Worm (Caenorhabditis elegans) whole organism, L4 larva: ENCODE data around the gene F26F2.11.

ENCODE experiments used
- F10B5.3 ChIP-seq: sonication (generic microtip); optimal IDR thresholded peaks from 2 replicates; lab custom pipeline; 2016; ENCODE audit warnings: mild to moderate bottlenecking, missing genetic modification characterization, missing compliant biosample characterization
- F44E2.7 ChIP-seq: fragments of 200-800 bp; sonication (Bioruptor generic); IDR thresholded peaks from 2 replicates; pipeline ENCODE4 v2.1.2; 2022; ENCODE audit warnings: missing genetic modification characterization, missing compliant biosample characterization
- R02D3.7 ChIP-seq: fragments of 150-350 bp; sonication (generic microtip); optimal IDR thresholded peaks from 3 replicates; lab custom pipeline; 2014; ENCODE audit warnings: missing biosample characterization, missing genetic modification characterization
- T26A8.4 ChIP-seq: fragments of 200-800 bp; sonication (Bioruptor generic); IDR thresholded peaks from 2 replicates; pipeline ENCODE4 v1.3.6; 2022; ENCODE audit warnings: missing genetic modification characterization, missing compliant biosample characterization
- Y105C5A.15 ChIP-seq: fragments of 200-800 bp; sonication (Bioruptor generic); IDR thresholded peaks from 2 replicates; pipeline ENCODE4 v1.3.6; 2022; ENCODE audit warnings: missing genetic modification characterization, missing compliant biosample characterization
- Y48G9A.11 ChIP-seq: fragments of 200-800 bp; sonication (Bioruptor generic); IDR thresholded peaks from 2 replicates; pipeline ENCODE4 v1.3.6; 2022; ENCODE audit warnings: missing genetic modification reagents, missing genetic modification characterization, missing compliant biosample characterization
- Y5F2A.4 ChIP-seq: fragments of 200-800 bp; sonication (Bioruptor generic); optimal IDR thresholded peaks from 2 replicates; lab custom pipeline; 2018; ENCODE audit warnings: mild to moderate bottlenecking, missing genetic modification characterization, missing compliant biosample characterization
- ZK337.2 ChIP-seq: fragments of 200-800 bp; sonication (Bioruptor generic); IDR thresholded peaks from 2 replicates; pipeline ENCODE4 v1.3.6; 2022; ENCODE audit warnings: missing genetic modification reagents, missing genetic modification characterization, missing compliant biosample characterization
- aha-1 ChIP-seq: fragments of 150-350 bp; peaks from one replicate; lab custom pipeline; 2014; ENCODE audit warnings: missing biosample characterization, missing genetic modification characterization
- ama-1 ChIP-seq: fragments of 150-350 bp; optimal IDR thresholded peaks from 2 replicates; lab custom pipeline; 2014; ENCODE audit warnings: inconsistent platforms, mixed read lengths
- ceh-20 ChIP-seq: fragments of 200-800 bp; sonication (Bioruptor generic); IDR thresholded peaks from 2 replicates; pipeline ENCODE4 v1.3.6; 2022; ENCODE audit warnings: missing genetic modification reagents, missing genetic modification characterization, missing compliant biosample characterization
- ceh-32 ChIP-seq: sonication (generic microtip); optimal IDR thresholded peaks from 2 replicates; lab custom pipeline; 2016; ENCODE audit warnings: mild to moderate bottlenecking, missing genetic modification characterization, missing compliant biosample characterization; ENCODE audit not compliant: poor library complexity
- ceh-82 ChIP-seq: sonication (generic microtip); optimal IDR thresholded peaks from 2 replicates; lab custom pipeline; 2017; ENCODE audit warnings: missing biosample characterization, missing genetic modification characterization
- daf-12 ChIP-seq: fragments of 150-350 bp; optimal IDR thresholded peaks from 2 replicates; lab custom pipeline; 2014; ENCODE audit warnings: missing biosample characterization, missing genetic modification reagents, missing genetic modification characterization
- daf-8 ChIP-seq: fragments of 200-800 bp; sonication (Bioruptor generic); IDR thresholded peaks from 2 replicates; pipeline ENCODE4 v1.3.6; 2022; ENCODE audit warnings: missing genetic modification characterization, missing compliant biosample characterization
- dpl-1 ChIP-seq: fragments of 150-350 bp; optimal IDR thresholded peaks from 2 replicates; lab custom pipeline; 2014; ENCODE audit warnings: missing biosample characterization, missing genetic modification reagents, missing genetic modification characterization
- egl-27 ChIP-seq: sonication (generic microtip); optimal IDR thresholded peaks from 3 replicates; lab custom pipeline; 2017; ENCODE audit warnings: missing biosample characterization, missing genetic modification reagents, missing genetic modification characterization
- egl-43 ChIP-seq: fragments of 200-800 bp; sonication (Bioruptor generic); IDR thresholded peaks from 2 replicates; pipeline ENCODE4 v1.3.6; 2022; ENCODE audit warnings: missing genetic modification reagents, missing genetic modification characterization, missing compliant biosample characterization
- gei-8 ChIP-seq: fragments of 200-800 bp; sonication (Bioruptor generic); optimal IDR thresholded peaks from 2 replicates; lab custom pipeline; 2018; ENCODE audit warnings: mild to moderate bottlenecking, missing genetic modification characterization, missing compliant biosample characterization
- hlh-11 ChIP-seq: fragments of 200-800 bp; sonication (Bioruptor generic); optimal IDR thresholded peaks from 2 replicates; lab custom pipeline; 2018; ENCODE audit warnings: mild to moderate bottlenecking, missing genetic modification characterization, missing compliant biosample characterization
- hlh-30 ChIP-seq: sonication (generic microtip); optimal IDR thresholded peaks from 2 replicates; lab custom pipeline; 2017; ENCODE audit warnings: antibody characterized with exemption, mild to moderate bottlenecking, missing genetic modification characterization, missing compliant biosample characterization; ENCODE audit not compliant: insufficient read depth
- lin-13 ChIP-seq: fragments of 150-350 bp; optimal IDR thresholded peaks from 2 replicates; lab custom pipeline; 2014; ENCODE audit warnings: missing biosample characterization, missing genetic modification reagents, missing genetic modification characterization
- madf-5 ChIP-seq, 2 experiments: fragments of 200-800 bp; sonication (Bioruptor generic); IDR thresholded peaks; 2 replicates each; pipeline ENCODE4 v1.3.6; 2022; ENCODE audit warnings: missing compliant biosample characterization in 2 of 2, missing genetic modification characterization in 2 of 2
- mep-1 ChIP-seq: fragments of 150-350 bp; sonication (generic microtip); optimal IDR thresholded peaks from 3 replicates; lab custom pipeline; 2014; ENCODE audit warnings: missing biosample characterization, missing genetic modification characterization
- mxl-2 ChIP-seq: fragments of 200-800 bp; sonication (Bioruptor generic); conservative IDR thresholded peaks from 2 replicates; pipeline ENCODE4 v1.3.6; 2022; ENCODE audit warnings: missing genetic modification reagents, missing genetic modification characterization, missing compliant biosample characterization
- nhr-10 ChIP-seq: fragments of 150-350 bp; optimal IDR thresholded peaks from 2 replicates; lab custom pipeline; 2014; ENCODE audit warnings: missing biosample characterization, missing genetic modification characterization
- nhr-42 ChIP-seq: fragments of 200-800 bp; sonication (Bioruptor generic); IDR thresholded peaks from 2 replicates; pipeline ENCODE4 v1.3.6; 2022; ENCODE audit warnings: missing genetic modification characterization, missing compliant biosample characterization
- nhr-48 ChIP-seq: sonication (generic microtip); optimal IDR thresholded peaks from 2 replicates; lab custom pipeline; 2016; ENCODE audit warnings: mild to moderate bottlenecking, missing genetic modification characterization, missing compliant biosample characterization
- nhr-6 ChIP-seq: fragments of 150-350 bp; optimal IDR thresholded peaks from 2 replicates; lab custom pipeline; 2014; ENCODE audit warnings: missing biosample characterization, missing genetic modification characterization
- sdz-12 ChIP-seq: fragments of 200-800 bp; sonication (Bioruptor generic); optimal IDR thresholded peaks from 2 replicates; lab custom pipeline; 2018; ENCODE audit warnings: mild to moderate bottlenecking, missing genetic modification characterization, missing compliant biosample characterization
- set-16 ChIP-seq: fragments of 200-800 bp; sonication (Bioruptor generic); IDR thresholded peaks from 2 replicates; pipeline ENCODE4 v1.3.6; 2022; ENCODE audit warnings: missing genetic modification reagents, missing genetic modification characterization, missing compliant biosample characterization
- tra-1 ChIP-seq: fragments of 200-800 bp; sonication (Bioruptor generic); IDR thresholded peaks from 2 replicates; pipeline ENCODE4 v1.3.6; 2022; ENCODE audit warnings: missing genetic modification reagents, missing genetic modification characterization, missing compliant biosample characterization
- unc-130 ChIP-seq: sonication (generic microtip); optimal IDR thresholded peaks from 2 replicates; lab custom pipeline; 2016; ENCODE audit warnings: missing genetic modification reagents, missing genetic modification characterization, missing compliant biosample characterization
- unc-62 ChIP-seq, 3 experiments: fragments of 150-350 bp in 1 of 3; sonication (generic microtip); optimal IDR thresholded peaks in 2 of 3; peaks in 1 of 3; 1 replicate in 1 of 3; 2 replicates in 2 of 3; lab custom pipeline; 2014 to 2017; ENCODE audit warnings: missing biosample characterization in 3 of 3, missing genetic modification characterization in 3 of 3, missing genetic modification reagents in 3 of 3, missing genotype in 1 of 3
- zfp-3 ChIP-seq: fragments of 200-800 bp; sonication (Bioruptor generic); conservative IDR thresholded peaks from 2 replicates; pipeline ENCODE4 v1.3.6; 2022; ENCODE audit warnings: missing genetic modification reagents, missing genetic modification characterization, missing compliant biosample characterization

F26F2.11 gene

DNA sequence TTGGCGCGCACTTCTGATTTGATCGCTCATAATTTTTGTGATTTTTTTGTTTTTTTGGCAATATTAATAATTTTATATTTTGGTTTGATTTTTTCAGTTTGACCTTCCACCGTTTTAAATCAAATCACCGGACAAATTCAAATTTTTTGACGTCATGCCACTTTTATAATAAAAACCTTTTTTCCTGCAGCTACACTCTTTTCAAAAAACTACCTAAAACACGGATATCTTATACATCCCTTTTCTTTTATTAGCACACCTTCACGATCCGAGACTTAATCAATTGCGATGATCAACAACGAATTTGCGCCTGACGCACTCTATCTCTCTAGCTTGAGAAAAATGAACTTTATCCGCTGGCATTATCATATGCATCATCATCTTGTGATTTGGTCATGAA is 13.9 kb upstream of the F26F2.11 start, which contains the start of gene grd-2:
Gene grd-2 (plus strand): TSS at position 301 of the 400 bp plus-strand sequence.
- TF ChIP-seq daf-12 (tag; lab: Kevin White, UChicago) (no peak), unc-62 (GFP tag; optimal IDR thresholded peaks at IDR 0.05 in 1 of 2; lab: Kevin White, UChicago) (peak in 1 of 2 experiments; percentile 81), unc-62 (tag; optimal IDR thresholded peaks at IDR 0.05; lab: Kevin White, UChicago) (no peak), F10B5.3 (no peak)

DNA sequence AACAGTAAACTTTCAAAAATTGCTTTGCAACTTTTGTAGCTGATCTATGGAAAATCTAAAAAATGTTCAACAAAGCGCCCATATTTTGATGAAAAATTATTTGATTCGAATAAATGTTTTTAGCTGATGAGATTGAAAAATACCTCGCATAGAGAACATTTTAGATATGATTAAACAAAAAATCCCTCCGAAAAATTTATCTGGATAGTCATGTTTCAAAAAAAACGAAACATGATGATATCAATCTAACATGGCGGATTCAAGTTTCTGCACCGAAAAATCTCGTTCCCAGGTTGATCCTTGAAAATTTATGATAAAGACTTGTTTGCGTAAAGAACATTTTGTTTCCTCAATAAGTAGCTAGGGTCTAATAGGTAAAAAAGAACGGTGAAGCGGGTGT is 13.1 kb upstream of the F26F2.11 start, which contains the start of gene ttr-12:
Gene ttr-12 (minus strand): TSS at position 101 of the 400 bp plus-strand sequence.
- TF ChIP-seq hlh-11 (tag; lab: Kevin White, UChicago) (no peak), gei-8 (GFP tag; lab: Kevin White, UChicago) (no peak), hlh-30 (no peak), Y48G9A.11 (GFP tag; lab: Robert Waterston, UW) (no peak), nhr-48 (tag; lab: Kevin White, UChicago) (peak; percentile 65), tra-1 (no peak)

DNA sequence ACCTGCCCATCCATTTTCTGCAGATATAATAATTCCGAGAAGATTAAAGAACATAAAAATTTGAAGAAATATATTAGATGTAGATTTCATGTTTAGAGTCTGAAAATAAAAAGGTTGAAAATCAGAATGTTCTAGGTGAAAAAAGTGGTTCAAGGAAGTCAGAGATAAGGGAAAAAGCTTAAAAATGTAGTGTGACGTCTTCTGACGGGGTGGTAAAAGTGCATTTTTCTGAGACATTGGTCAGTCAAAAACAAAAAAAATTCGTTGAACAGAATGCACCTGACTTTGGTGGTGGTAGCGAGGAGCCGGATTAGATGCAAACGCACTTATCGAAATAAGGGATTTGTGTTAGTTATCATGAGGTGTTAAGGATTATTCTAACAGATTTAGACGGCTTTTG is 11.1 kb upstream of the F26F2.11 start, which contains the start of gene F46B3.23:
Gene F46B3.23 (minus strand): TSS at position 101 of the 400 bp plus-strand sequence.
- TF ChIP-seq unc-130 (GFP tag; lab: Kevin White, UChicago) (no peak), ceh-32 (tag; lab: Kevin White, UChicago) (no peak), F10B5.3 (no peak), aha-1 (tag; lab: Kevin White, UChicago) (no peak), zfp-3 (GFP tag; lab: Robert Waterston, UW) (no peak), ceh-82 (tag; lab: Kevin White, UChicago) (no peak), ama-1 (lab: Kevin White, UChicago) (no peak), madf-5 (GFP tag; IDR thresholded peaks at IDR 0.05; lab: Robert Waterston, UW) (no peak), sdz-12 (GFP tag; lab: Kevin White, UChicago) (no peak)

DNA sequence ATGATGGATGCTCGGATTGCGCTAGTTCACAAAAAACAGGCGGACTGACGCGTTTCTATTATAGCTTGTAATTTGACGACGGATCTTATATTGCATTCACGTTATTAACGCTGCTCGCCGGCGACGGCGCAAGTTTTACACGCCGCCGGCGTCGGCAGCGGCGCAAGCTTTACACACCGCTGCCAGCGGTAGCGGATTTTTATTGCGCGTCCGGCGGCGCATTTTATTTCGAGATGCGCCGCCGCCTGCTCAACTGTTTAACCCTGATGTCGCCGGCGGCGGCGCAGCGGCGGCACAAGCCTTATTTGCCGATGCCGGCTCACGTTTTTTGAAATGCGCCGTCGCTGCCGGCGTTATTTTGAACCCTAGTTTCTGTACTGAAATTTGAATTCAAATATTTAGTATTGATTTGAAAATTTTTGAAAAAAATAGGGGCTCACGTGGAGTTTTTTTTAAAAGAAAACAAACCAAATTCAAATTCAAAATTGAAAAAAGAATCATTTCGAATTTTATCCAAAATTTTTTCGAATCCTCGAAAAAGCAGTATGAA is 9.1 kb upstream of the F26F2.11 start, which contains the start of gene ttr-57:
Gene ttr-57 (plus strand): TSS at position 500 of the 550 bp plus-strand sequence.
- TF ChIP-seq Y105C5A.15 (GFP tag; lab: Robert Waterston, UW) (no peak), ceh-20 (GFP tag; lab: Robert Waterston, UW) (no peak), F44E2.7 (GFP tag; lab: Robert Waterston, UW) (0 out of 2 replicates have a peak, but pooled peaks have one; percentile 69), egl-43 (GFP tag; lab: Robert Waterston, UW) (0 out of 2 replicates have a peak, but pooled peaks have one; percentile 36), dpl-1 (GFP tag; lab: Kevin White, UChicago) (no peak), Y5F2A.4 (GFP tag; lab: Kevin White, UChicago) (no peak), nhr-10 (no peak), sdz-12 (GFP tag; lab: Kevin White, UChicago) (no peak), T26A8.4 (no peak), tra-1 (no peak), lin-13 (GFP tag; lab: Kevin White, UChicago) (no peak), nhr-6 (tag; lab: Kevin White, UChicago) (no peak), unc-130 (GFP tag; lab: Kevin White, UChicago) (no peak), R02D3.7 (no peak), egl-27 (tag; lab: Kevin White, UChicago) (no peak), set-16 (GFP tag; lab: Robert Waterston, UW) (peak; percentile 86), daf-8 (GFP tag; lab: Robert Waterston, UW) (no peak), mxl-2 (no peak), nhr-42 (GFP tag; lab: Robert Waterston, UW) (0 out of 2 replicates have a peak, but pooled peaks have one; percentile 35), ceh-32 (tag; lab: Kevin White, UChicago) (no peak), mep-1 (tag; lab: Kevin White, UChicago) (no peak), ZK337.2 (GFP tag; lab: Robert Waterston, UW) (no peak)
- TF ChIP-seq, all 104 proteins: peak for 4
